Fruit fly (Drosophila melanogaster) whole organism, wandering third instar larva: ENCODE data around the gene Uro.

Experiments
- Hr78 ChIP-seq: fragments of >200 bp; optimal IDR thresholded peaks from 2 replicates; lab custom pipeline; 2017; ENCODE audit warnings: missing biosample characterization, missing genetic modification characterization
- OdsH ChIP-seq: fragments of 200-800 bp; sonication (Bioruptor generic); optimal IDR thresholded peaks from 2 replicates; lab custom pipeline; 2016; ENCODE audit warnings: missing biosample characterization, mild to moderate bottlenecking, missing genetic modification characterization
- h ChIP-seq: fragments of 200-800 bp; sonication (Bioruptor generic); optimal IDR thresholded peaks from 3 replicates; lab custom pipeline; 2016; ENCODE audit warnings: missing biosample characterization, mild to moderate bottlenecking, missing genetic modification characterization
- psq ChIP-seq: fragments of 200-800 bp; sonication (Bioruptor generic); optimal IDR thresholded peaks from 3 replicates; lab custom pipeline; 2017; ENCODE audit warnings: missing biosample characterization, mild to moderate bottlenecking, missing genetic modification characterization, moderate library complexity
- sage ChIP-seq: fragments of 200-800 bp; sonication (Bioruptor generic); optimal IDR thresholded peaks from 2 replicates; lab custom pipeline; 2016; ENCODE audit warnings: missing biosample characterization, mild to moderate bottlenecking, missing genetic modification characterization

dm6 chr2L:7808886-7809698 is 29.2 kb downstream of the Uro start:
- TF ChIP-seq Hr78 = no peak
- TF ChIP-seq sage (GFP tag; lab: Kevin White, UChicago) = no peak
- TF ChIP-seq h (GFP tag; lab: Kevin White, UChicago) = no peak
- no peak for TF ChIP-seq OdsH (GFP tag; lab: Kevin White, UChicago)
- TF ChIP-seq psq (GFP tag; lab: Kevin White, UChicago) = no peak
